Worm (Caenorhabditis elegans) whole organism, L3 larva: ENCODE results near the gene msp-40.

Experiments
- ama-1 ChIP-seq: fragments of 150-350 bp; optimal IDR thresholded peaks from 2 replicates; lab custom pipeline; 2018
- daf-12 ChIP-seq: fragments of 150-350 bp; optimal IDR thresholded peaks from 2 replicates; lab custom pipeline; 2014; ENCODE audit warnings: missing biosample characterization, missing genetic modification reagents, missing genetic modification characterization
- egl-27 ChIP-seq: sonication (generic microtip); optimal IDR thresholded peaks from 4 replicates; lab custom pipeline; 2017; ENCODE audit warnings: missing biosample characterization, missing genetic modification reagents, missing genetic modification characterization
- egl-5 ChIP-seq: fragments of 150-350 bp; optimal IDR thresholded peaks from 2 replicates; lab custom pipeline; 2017; ENCODE audit warnings: missing biosample characterization, missing genetic modification reagents, missing genetic modification characterization, inconsistent platforms
- mdl-1 ChIP-seq: fragments of 150-350 bp; optimal IDR thresholded peaks from 2 replicates; lab custom pipeline; 2014; ENCODE audit warnings: missing biosample characterization, missing genetic modification characterization
- nhr-237 ChIP-seq: fragments of 150-350 bp; optimal IDR thresholded peaks from 2 replicates; lab custom pipeline; 2014; ENCODE audit warnings: missing biosample characterization, missing genetic modification characterization
- pqm-1 ChIP-seq: fragments of 150-350 bp; optimal IDR thresholded peaks from 2 replicates; lab custom pipeline; 2017; ENCODE audit warnings: missing biosample characterization, missing genetic modification characterization, inconsistent platforms
- unc-62 ChIP-seq: fragments of 150-350 bp; sonication (generic microtip); optimal IDR thresholded peaks from 4 replicates; lab custom pipeline; 2014; ENCODE audit warnings: missing biosample characterization, missing genetic modification reagents, missing genetic modification characterization

ce11 chrII:4784436-4784835, 40.8 kb upstream of the msp-40 start, which contains the start of gene nep-12:
- no peak for TF ChIP-seq mdl-1
- TF ChIP-seq egl-27 (tag; lab: Kevin White, UChicago), result no peak
- TF ChIP-seq ama-1 (lab: Kevin White, UChicago), result no peak
- TF ChIP-seq unc-62 (GFP tag; lab: Kevin White, UChicago), result no peak
- no peak for TF ChIP-seq pqm-1 (tag; lab: Kevin White, UChicago)
- no peak for TF ChIP-seq daf-12 (tag; lab: Kevin White, UChicago)
- TF ChIP-seq egl-5 (tag; lab: Kevin White, UChicago), result no peak
- no peak for TF ChIP-seq nhr-237
